Worm (Caenorhabditis elegans): ENCODE data around the gene srx-104.

- no peak for TF ChIP-seq ceh-36 (tag; optimal IDR thresholded peaks at IDR 0.05)
- TF ChIP-seq scrt-1 (GFP tag; IDR thresholded peaks at IDR 0.05): no peak
- TF ChIP-seq tra-4 (tag; optimal IDR thresholded peaks at IDR 0.05): no peak
- no peak for TF ChIP-seq flt-1 (GFP tag; IDR thresholded peaks at IDR 0.05)
- no peak for TF ChIP-seq hnd-1 (tag; optimal IDR thresholded peaks at IDR 0.05)
- no peak for TF ChIP-seq ama-1 (optimal IDR thresholded peaks at IDR 0.05)
- no peak for TF ChIP-seq ets-7 (tag; optimal IDR thresholded peaks at IDR 0.05)
- no peak for TF ChIP-seq tbx-37 (GFP tag; conservative IDR thresholded peaks at IDR 0.05)
- TF ChIP-seq B0310.2 (tag; optimal IDR thresholded peaks at IDR 0.05): no peak
Observed at ce11 chrII:3659776-3660175, 39.7 kb downstream of the srx-104 start, which contains the start of gene F19B10.4.
